Worm (Caenorhabditis elegans) whole organism, young adult: ENCODE results near the gene ZC155.4.

Experiments
- F33H1.4 ChIP-seq: fragments of 200-800 bp; sonication (Bioruptor generic); IDR thresholded peaks from 2 replicates; pipeline ENCODE4 v1.3.6; 2022; ENCODE audit warnings: missing genetic modification reagents, missing genetic modification characterization, missing compliant biosample characterization
- Y53G8AR.9 ChIP-seq: fragments of 200-800 bp; sonication (Bioruptor generic); conservative IDR thresholded peaks from 2 replicates; pipeline ENCODE4 v1.3.6; 2022; ENCODE audit warnings: missing genetic modification reagents, missing genetic modification characterization, missing compliant biosample characterization
- attf-5 ChIP-seq: fragments of 200-800 bp; sonication (Bioruptor generic); optimal IDR thresholded peaks from 2 replicates; lab custom pipeline; 2018; ENCODE audit warnings: mild to moderate bottlenecking, missing genetic modification characterization, missing compliant biosample characterization
- cebp-1 ChIP-seq, 2 experiments: fragments of 200-800 bp in 1 of 2; sonication (Bioruptor generic) in 1 of 2; sonication (generic microtip) in 1 of 2; IDR thresholded peaks in 1 of 2; optimal IDR thresholded peaks in 1 of 2; 2 replicates each; pipeline versions ENCODE4 v1.3.6 to Lab custom; 2017 to 2022; ENCODE audit warnings: missing compliant biosample characterization in 2 of 2, missing genetic modification characterization in 2 of 2, mild to moderate bottlenecking in 1 of 2, missing genetic modification reagents in 1 of 2, moderate library complexity in 1 of 2
- hmg-1.2 ChIP-seq: fragments of 200-800 bp; sonication (Bioruptor generic); IDR thresholded peaks from 2 replicates; pipeline ENCODE4 v1.3.6; 2022; ENCODE audit warnings: missing genetic modification reagents, missing genetic modification characterization, missing compliant biosample characterization
- madf-6 ChIP-seq: fragments of 200-800 bp; sonication (Bioruptor generic); IDR thresholded peaks from 2 replicates; pipeline ENCODE4 v1.3.6; 2022; ENCODE audit warnings: missing genetic modification reagents, missing genetic modification characterization, missing compliant biosample characterization
- mel-28 ChIP-seq: sonication (generic microtip); optimal IDR thresholded peaks from 2 replicates; lab custom pipeline; 2016; ENCODE audit warnings: borderline replicate concordance, mild to moderate bottlenecking, missing genetic modification characterization, missing compliant biosample characterization

The ZC155.4 gene

DNA sequence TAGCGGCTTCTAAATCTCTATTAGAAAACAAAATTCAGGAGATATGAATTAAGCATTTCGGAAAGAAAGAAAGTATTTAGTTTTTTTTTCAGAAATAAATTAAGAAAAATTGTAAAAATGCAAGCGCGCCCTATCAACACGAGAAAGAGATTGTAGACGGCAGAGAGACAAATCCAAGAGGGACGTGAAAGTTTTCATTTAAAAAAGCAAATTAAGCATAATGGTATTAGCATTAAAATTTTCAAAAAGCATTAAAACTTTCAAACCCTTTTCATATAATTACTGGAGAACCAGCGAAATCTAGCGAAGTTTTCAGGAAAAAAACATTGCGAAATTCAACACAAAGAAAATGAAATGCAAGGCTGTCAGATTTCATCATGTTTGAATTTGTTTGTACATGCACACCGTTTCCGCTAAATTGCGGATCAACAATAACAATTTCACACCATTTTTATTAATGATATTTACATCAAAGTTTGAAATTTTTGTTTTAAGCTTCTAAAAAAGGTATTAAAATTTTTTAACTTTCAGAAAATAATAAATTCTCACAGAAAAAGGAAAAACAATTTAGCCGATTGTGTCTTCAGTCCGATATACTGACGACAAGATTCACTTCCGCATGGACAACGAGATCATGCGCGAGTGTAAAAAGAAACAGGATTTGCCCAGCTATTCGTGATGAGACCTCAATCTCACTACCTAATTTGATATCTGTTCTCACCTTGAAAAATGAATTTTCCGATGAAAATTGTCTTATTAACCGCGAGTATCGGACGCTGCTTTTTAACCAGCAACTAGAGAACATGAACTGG lies 52.2 kb downstream of the ZC155.4 start, which contains the start of gene gars-1:
Gene gars-1 (minus strand): TSS at position 808 of the 812 bp plus-strand sequence.
- TF ChIP-seq attf-5 (GFP tag; lab: Kevin White, UChicago) (peak; percentile 62), Y53G8AR.9 (GFP tag; lab: Robert Waterston, UW) (0 out of 2 replicates have a peak, but pooled peaks have one; percentile 27), hmg-1.2 (GFP tag; lab: Robert Waterston, UW) (peak; percentile 41; the same call in 1 of the 2 replicates), mel-28 (no peak), cebp-1 (GFP tag; IDR thresholded peaks at IDR 0.05; lab: Robert Waterston, UW) (peak; percentile 91), cebp-1 (tag; optimal IDR thresholded peaks at IDR 0.05; lab: Kevin White, UChicago) (peak; percentile 98), F33H1.4 (no peak), madf-6 (GFP tag; lab: Robert Waterston, UW) (peak; percentile 29; the same call in 1 of the 2 replicates)
